Fruit fly (Drosophila melanogaster) whole organism, embryonic: ENCODE measurements around the gene CG5246.

Experiments
- Aef1 ChIP-seq: fragments of 200-800 bp; sonication (Bioruptor generic); IDR thresholded peaks from 3 replicates; pipeline ENCODE4 v1.3.6; 2022; ENCODE audit warnings: missing biosample characterization, missing genetic modification characterization
- CG10147 ChIP-seq: fragments of 200-800 bp; sonication (Bioruptor generic); optimal IDR thresholded peaks from 2 replicates; lab custom pipeline; 2019; ENCODE audit warnings: missing biosample characterization, mild to moderate bottlenecking, missing genetic modification characterization, moderate library complexity
- CG10366 ChIP-seq: fragments of 200-800 bp; sonication (Bioruptor generic); IDR thresholded peaks from 2 replicates; pipeline ENCODE4 v1.3.6; 2022; ENCODE audit warnings: missing biosample characterization, missing genetic modification characterization
- CG11560 ChIP-seq: fragments of 200-800 bp; sonication (Bioruptor generic); IDR thresholded peaks from 3 replicates; pipeline ENCODE4 v1.3.6; 2022; ENCODE audit warnings: missing biosample characterization, missing genetic modification characterization
- CG13424 ChIP-seq: fragments of 200-800 bp; sonication (Bioruptor generic); optimal IDR thresholded peaks from 2 replicates; lab custom pipeline; 2019; ENCODE audit warnings: missing biosample characterization, mild to moderate bottlenecking, missing genetic modification characterization, moderate library complexity
- CG15479 ChIP-seq: fragments of 200-800 bp; sonication (Bioruptor generic); optimal IDR thresholded peaks from 3 replicates; lab custom pipeline; 2019; ENCODE audit warnings: missing biosample characterization, mild to moderate bottlenecking, missing genetic modification characterization, moderate library complexity
- CG1602 ChIP-seq: fragments of 200-800 bp; sonication (Bioruptor generic); optimal IDR thresholded peaks from 3 replicates; lab custom pipeline; 2016; ENCODE audit warnings: missing biosample characterization, missing genetic modification characterization
- CG18011 ChIP-seq: fragments of 200-800 bp; sonication (Bioruptor generic); optimal IDR thresholded peaks from 2 replicates; lab custom pipeline; 2017; ENCODE audit warnings: missing biosample characterization, missing genetic modification characterization, mild to moderate bottlenecking, moderate library complexity, missing genotype
- CG2120 ChIP-seq: fragments of 200-800 bp; sonication (Bioruptor generic); optimal IDR thresholded peaks from 3 replicates; lab custom pipeline; 2016; ENCODE audit warnings: missing biosample characterization, missing genetic modification characterization
- CG2199 ChIP-seq: fragments of 200-800 bp; sonication (Bioruptor generic); IDR thresholded peaks from 3 replicates; pipeline ENCODE4 v1.3.6; 2022; ENCODE audit warnings: missing biosample characterization, missing genetic modification characterization
- CG33557 ChIP-seq: fragments of 200-800 bp; sonication (Bioruptor generic); optimal IDR thresholded peaks from 2 replicates; lab custom pipeline; 2019; ENCODE audit warnings: missing biosample characterization, mild to moderate bottlenecking, missing genetic modification characterization, moderate library complexity
- CG4424 ChIP-seq: fragments of 200-800 bp; sonication (Bioruptor generic); optimal IDR thresholded peaks from 3 replicates; lab custom pipeline; 2016; ENCODE audit warnings: missing biosample characterization, missing genetic modification characterization
- CG4707 ChIP-seq: fragments of 200-800 bp; sonication (Bioruptor generic); optimal IDR thresholded peaks from 2 replicates; lab custom pipeline; 2018; ENCODE audit warnings: missing biosample characterization, mild to moderate bottlenecking, missing genetic modification characterization, moderate library complexity
- CG7745 ChIP-seq: fragments of 200-800 bp; sonication (Bioruptor generic); optimal IDR thresholded peaks from 2 replicates; lab custom pipeline; 2018; ENCODE audit warnings: missing biosample characterization, mild to moderate bottlenecking, missing genetic modification characterization, moderate library complexity
- CG7987 ChIP-seq: fragments of 200-800 bp; sonication (Bioruptor generic); optimal IDR thresholded peaks from 2 replicates; lab custom pipeline; 2018; ENCODE audit warnings: missing biosample characterization, mild to moderate bottlenecking, missing genetic modification characterization, moderate library complexity
- CG8924 ChIP-seq: fragments of 200-800 bp; optimal IDR thresholded peaks from 3 replicates; lab custom pipeline; 2019; ENCODE audit warnings: missing biosample characterization, mild to moderate bottlenecking, missing genetic modification characterization, moderate library complexity
- CG9437 ChIP-seq: fragments of 200-800 bp; sonication (Bioruptor generic); optimal IDR thresholded peaks from 2 replicates; lab custom pipeline; 2018; ENCODE audit warnings: missing biosample characterization, mild to moderate bottlenecking, missing genetic modification characterization
- CrebB ChIP-seq: fragments of 200-800 bp; sonication (Bioruptor generic); optimal IDR thresholded peaks from 3 replicates; lab custom pipeline; 2018; ENCODE audit warnings: missing biosample characterization, mild to moderate bottlenecking, missing genetic modification characterization
- Dp ChIP-seq: fragments of 200-800 bp; sonication (Bioruptor generic); optimal IDR thresholded peaks from 2 replicates; lab custom pipeline; 2018; ENCODE audit warnings: missing biosample characterization, mild to moderate bottlenecking, missing genetic modification characterization, moderate library complexity
- Ets97D ChIP-seq: fragments of 200-800 bp; sonication (Bioruptor generic); optimal IDR thresholded peaks from 3 replicates; lab custom pipeline; 2016; ENCODE audit warnings: missing biosample characterization, missing genetic modification characterization
- HLH54F ChIP-seq: fragments of 200-800 bp; sonication (Bioruptor generic); optimal IDR thresholded peaks from 3 replicates; lab custom pipeline; 2016; ENCODE audit warnings: missing biosample characterization, missing genetic modification characterization
- HLHmδ ChIP-seq: fragments of 200-800 bp; sonication (Bioruptor generic); optimal IDR thresholded peaks from 2 replicates; lab custom pipeline; 2018; ENCODE audit warnings: missing biosample characterization, mild to moderate bottlenecking, missing genetic modification characterization, moderate library complexity
- Jarid2 ChIP-seq: fragments of 200-800 bp; sonication (Bioruptor generic); optimal IDR thresholded peaks from 3 replicates; lab custom pipeline; 2017; ENCODE audit warnings: mild to moderate bottlenecking, missing biosample characterization, missing genetic modification reagents, missing genetic modification characterization
- Max ChIP-seq: fragments of 200-800 bp; sonication (Bioruptor generic); optimal IDR thresholded peaks from 2 replicates; lab custom pipeline; 2016; ENCODE audit warnings: missing biosample characterization, mild to moderate bottlenecking, missing genetic modification characterization
- Poxn ChIP-seq: fragments of 200-800 bp; sonication (Bioruptor generic); IDR thresholded peaks from 2 replicates; pipeline ENCODE4 v1.3.6; 2022; ENCODE audit warnings: missing biosample characterization, missing genetic modification characterization
- ash1 ChIP-seq: fragments of 200-800 bp; sonication (Bioruptor generic); optimal IDR thresholded peaks from 2 replicates; lab custom pipeline; 2018; ENCODE audit warnings: missing biosample characterization, mild to moderate bottlenecking, missing genetic modification characterization
- cas ChIP-seq: fragments of 200-800 bp; sonication (Bioruptor generic); IDR thresholded peaks from 2 replicates; pipeline ENCODE4 v1.3.6; 2022; ENCODE audit warnings: missing biosample characterization, missing genetic modification characterization
- crp ChIP-seq, 2 experiments: fragments of 200-800 bp; sonication (Bioruptor generic); optimal IDR thresholded peaks; 2 replicates in 1 of 2; 3 replicates in 1 of 2; lab custom pipeline; 2017; ENCODE audit warnings: missing biosample characterization in 2 of 2, missing genetic modification characterization in 2 of 2, mild to moderate bottlenecking in 1 of 2, moderate library complexity in 1 of 2
- eve ChIP-seq, 2 experiments: fragments of >200 bp; optimal IDR thresholded peaks; 2 replicates each; lab custom pipeline; 2017; ENCODE audit warnings: missing biosample characterization in 2 of 2, missing genetic modification characterization in 2 of 2
- eyg ChIP-seq: fragments of 200-800 bp; sonication (Bioruptor generic); optimal IDR thresholded peaks from 3 replicates; lab custom pipeline; 2016; ENCODE audit warnings: missing biosample characterization, missing genetic modification characterization
- gro ChIP-seq: fragments of 200-800 bp; sonication (Bioruptor generic); optimal IDR thresholded peaks from 2 replicates; lab custom pipeline; 2016; ENCODE audit warnings: missing biosample characterization, missing genetic modification characterization
- gt ChIP-seq: fragments of 200-800 bp; sonication (Bioruptor generic); IDR thresholded peaks from 2 replicates; pipeline ENCODE4 v1.3.6; 2022; ENCODE audit warnings: missing biosample characterization, missing genetic modification characterization
- ind ChIP-seq: fragments of 200-800 bp; sonication (Bioruptor generic); optimal IDR thresholded peaks from 3 replicates; lab custom pipeline; 2016; ENCODE audit warnings: missing biosample characterization, missing genetic modification characterization
- lbe ChIP-seq: fragments of 200-800 bp; sonication (Bioruptor generic); optimal IDR thresholded peaks from 2 replicates; lab custom pipeline; 2016; ENCODE audit warnings: missing biosample characterization, mild to moderate bottlenecking, missing genetic modification characterization
- lmd ChIP-seq: fragments of 200-800 bp; sonication (Bioruptor generic); IDR thresholded peaks from 2 replicates; pipeline ENCODE4 v1.3.6; 2022; ENCODE audit warnings: missing biosample characterization, missing genetic modification characterization
- odd ChIP-seq: fragments of 200-800 bp; sonication (Bioruptor generic); optimal IDR thresholded peaks from 2 replicates; lab custom pipeline; 2017; ENCODE audit warnings: missing biosample characterization, mild to moderate bottlenecking, missing genetic modification characterization
- ro ChIP-seq: fragments of 200-800 bp; sonication (Bioruptor generic); IDR thresholded peaks from 2 replicates; pipeline ENCODE4 v1.3.6; 2022; ENCODE audit warnings: missing biosample characterization, missing genetic modification characterization
- slp2 ChIP-seq: fragments of 200-800 bp; sonication (Bioruptor generic); optimal IDR thresholded peaks from 2 replicates; lab custom pipeline; 2016; ENCODE audit warnings: missing biosample characterization, missing genetic modification characterization
- so ChIP-seq: fragments of 200-800 bp; sonication (Bioruptor generic); IDR thresholded peaks from 3 replicates; pipeline ENCODE4 v1.3.6; 2022; ENCODE audit warnings: missing biosample characterization, missing genetic modification characterization
- sug ChIP-seq: fragments of 200-800 bp; optimal IDR thresholded peaks from 2 replicates; lab custom pipeline; 2019; ENCODE audit warnings: missing biosample characterization, mild to moderate bottlenecking, missing genetic modification characterization, moderate library complexity
- tgo ChIP-seq: fragments of 200-800 bp; sonication (Bioruptor generic); IDR thresholded peaks from 3 replicates; pipeline ENCODE4 v1.3.6; 2022; ENCODE audit warnings: missing biosample characterization, missing genetic modification characterization
- usp ChIP-seq: fragments of >200 bp; optimal IDR thresholded peaks from 2 replicates; lab custom pipeline; 2017; ENCODE audit warnings: missing biosample characterization, missing genetic modification characterization
- wek ChIP-seq: fragments of 200-800 bp; sonication (Bioruptor generic); optimal IDR thresholded peaks from 3 replicates; lab custom pipeline; 2018; ENCODE audit warnings: missing biosample characterization, mild to moderate bottlenecking, missing genetic modification characterization, moderate library complexity

The CG5246 gene

DNA sequence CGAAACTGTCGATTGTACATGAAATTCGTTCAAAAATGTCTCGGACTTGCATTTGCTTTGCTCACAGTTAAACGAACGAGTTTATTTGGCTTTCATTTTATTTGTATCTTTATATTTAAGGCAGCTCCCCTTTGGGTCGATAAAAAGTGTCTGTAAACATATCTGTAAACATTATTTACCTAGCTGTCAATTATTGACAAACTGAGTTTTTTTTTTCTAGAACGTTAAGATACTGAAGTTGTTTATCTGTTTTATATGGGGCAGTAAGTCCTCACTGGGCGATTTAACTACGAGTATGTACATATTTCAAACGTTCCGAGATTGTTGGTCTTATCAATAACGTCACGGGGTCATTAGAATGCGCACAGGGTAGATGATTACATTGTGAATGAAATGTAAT lies 20.2 kb upstream of the CG5246 start (continued):
- peak; percentile 69 for TF ChIP-seq CG33557
- no peak for TF ChIP-seq CG9437 (GFP tag; lab: Kevin White, UChicago)
- no peak for TF ChIP-seq CG1602 (GFP tag; lab: Kevin White, UChicago)
- no peak for TF ChIP-seq cas (GFP tag; lab: Robert Waterston, UW)
- TF ChIP-seq HLHmδ (GFP tag; lab: Kevin White, UChicago) = no peak
- TF ChIP-seq CrebB (tag; lab: Kevin White, UChicago) = peak; percentile 25
- TF ChIP-seq CG4707 (GFP tag; lab: Kevin White, UChicago) = peak; percentile 38
- no peak for TF ChIP-seq ro (GFP tag; lab: Robert Waterston, UW)
- TF ChIP-seq Poxn (GFP tag; lab: Robert Waterston, UW) = no peak
- TF ChIP-seq wek = peak; percentile 31
- no peak for TF ChIP-seq CG2199
- no peak for TF ChIP-seq tgo (GFP tag; lab: Robert Waterston, UW)
- no peak for TF ChIP-seq CG8924
- TF ChIP-seq gt (GFP tag; lab: Robert Waterston, UW) = no peak
- no peak for TF ChIP-seq Aef1
- peak; percentile 22 for TF ChIP-seq CG13424 (tag; lab: Kevin White, UChicago)
- no peak for TF ChIP-seq CG10366 (GFP tag; lab: Robert Waterston, UW)
- no peak for TF ChIP-seq usp (GFP tag; lab: Kevin White, UChicago)
- TF ChIP-seq CG18011 (GFP tag; lab: Kevin White, UChicago) = peak; percentile 9
- no peak for TF ChIP-seq CG15479 (GFP tag; lab: Kevin White, UChicago)
- TF ChIP-seq eyg = peak; percentile 17
- peak; percentile 35 for TF ChIP-seq CG10147 (GFP tag; lab: Kevin White, UChicago)
- no peak for TF ChIP-seq CG2120 (GFP tag; lab: Kevin White, UChicago)
- no peak for TF ChIP-seq slp2 (GFP tag; lab: Kevin White, UChicago)
- peak; percentile 59 for TF ChIP-seq CG7745
- TF ChIP-seq ash1 (GFP tag; lab: Kevin White, UChicago) = no peak
- no peak for TF ChIP-seq gro (GFP tag; lab: Kevin White, UChicago)
- TF ChIP-seq so (GFP tag; lab: Robert Waterston, UW) = no peak
- TF ChIP-seq ind (GFP tag; lab: Kevin White, UChicago) = no peak
- TF ChIP-seq CG7987 (GFP tag; lab: Kevin White, UChicago) = peak; percentile 4
- TF ChIP-seq eve (GFP tag; optimal IDR thresholded peaks at IDR 0.05; lab: Kevin White, UChicago) = no peak
- TF ChIP-seq Dp (GFP tag; lab: Kevin White, UChicago) = no peak
- no peak for TF ChIP-seq Max (GFP tag; lab: Kevin White, UChicago)
- peak; percentile 48 for TF ChIP-seq sug (tag; lab: Kevin White, UChicago)
- TF ChIP-seq Ets97D (GFP tag; lab: Kevin White, UChicago) = no peak
- TF ChIP-seq CG4424 (GFP tag; lab: Kevin White, UChicago) = no peak
- TF ChIP-seq odd (GFP tag; lab: Kevin White, UChicago) = peak; percentile 57
- no peak for TF ChIP-seq CG11560
- no peak for TF ChIP-seq HLH54F (GFP tag; lab: Kevin White, UChicago)
- TF ChIP-seq, all 482 proteins: peak for 76

- peak; percentile 3 for TF ChIP-seq lbe
- TF ChIP-seq so (GFP tag; lab: Robert Waterston, UW) = no peak
- no peak for TF ChIP-seq crp (GFP tag; optimal IDR thresholded peaks at IDR 0.05; lab: Kevin White, UChicago)
- no peak for TF ChIP-seq Aef1
- 0 out of 2 replicates have a peak, but pooled peaks have one; percentile 21 for TF ChIP-seq lmd (GFP tag; lab: Robert Waterston, UW)
- TF ChIP-seq Jarid2 = no peak
Observed at dm6 chr3R:17116231-17116630, 19.7 kb upstream of the CG5246 start.
